Fruit fly (Drosophila melanogaster): Measurements from ENCODE around the gene CG31517.

CG31517 gene

DNA sequence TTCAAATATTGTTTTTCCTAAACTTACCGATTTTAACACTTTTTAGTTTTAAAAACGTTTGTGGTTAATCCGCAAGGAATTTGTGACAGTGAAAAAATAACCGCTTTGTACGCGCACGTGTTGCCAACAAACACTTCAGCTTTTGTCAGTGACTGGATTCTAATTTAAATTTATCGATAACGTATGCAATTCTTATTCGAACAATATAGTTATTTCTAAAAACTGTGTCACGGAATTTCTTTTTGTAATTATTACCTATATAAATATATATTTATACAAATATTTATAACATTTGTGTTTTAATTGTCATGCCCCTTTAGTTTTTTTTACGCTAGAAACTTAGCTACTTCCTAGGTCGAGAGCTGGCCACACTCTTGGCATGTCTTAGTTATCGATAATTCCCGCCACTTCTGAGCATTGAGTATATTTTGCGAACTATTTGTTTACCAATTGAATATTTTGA, 16.3 kb downstream of the CG31517 start, which contains the start of gene Orc2 (continued):
- TF ChIP-seq Ssrp (tag; optimal IDR thresholded peaks at IDR 0.05), result peak; percentile 0
- TF ChIP-seq CG18262 (tag; optimal IDR thresholded peaks at IDR 0.05), result peak; percentile 20
- TF ChIP-seq CG13775 (GFP tag; optimal IDR thresholded peaks at IDR 0.05), result no peak

DNA sequence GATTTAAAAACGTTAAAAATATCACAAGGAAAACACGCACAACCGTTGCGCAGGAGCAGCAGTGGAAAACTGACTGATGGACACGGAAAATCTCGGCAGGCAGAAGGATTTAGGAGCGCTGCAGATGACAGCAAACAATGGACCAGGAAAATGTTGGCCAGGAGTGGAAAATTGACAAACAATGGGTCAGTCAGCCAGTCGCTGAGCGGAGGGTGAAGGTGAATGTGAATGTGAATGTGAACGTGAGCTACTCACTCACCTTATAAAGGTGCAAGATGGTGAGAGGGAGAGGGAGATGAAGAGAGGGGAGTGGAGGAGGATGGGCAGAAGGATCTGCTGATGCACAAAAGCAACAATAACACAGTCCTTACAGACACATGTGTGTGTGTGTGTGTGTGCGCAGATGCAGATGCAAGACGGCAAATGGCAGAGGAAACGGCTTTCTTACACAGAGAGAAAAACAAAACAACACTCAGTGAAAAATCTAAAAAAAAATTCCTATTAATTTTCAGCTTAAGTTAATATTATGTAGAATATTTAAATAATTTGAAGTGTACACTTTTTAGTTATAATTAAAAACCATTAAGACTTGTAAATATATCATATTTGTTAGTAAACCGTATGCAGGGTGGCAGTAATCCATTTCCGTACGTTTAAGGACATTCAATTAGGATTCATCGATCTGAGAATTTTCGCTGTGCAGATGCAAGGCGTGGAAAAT, 23.7 kb downstream of the CG31517 start:
- TF ChIP-seq CG1647 (GFP tag; optimal IDR thresholded peaks at IDR 0.05) (no peak), CG17568 (GFP tag; optimal IDR thresholded peaks at IDR 0.05) (no peak), shn (GFP tag; optimal IDR thresholded peaks at IDR 0.05) (no peak), sna (GFP tag; IDR thresholded peaks at IDR 0.05; ENCODE audit: partially characterized antibody) (no peak), tgo (GFP tag; IDR thresholded peaks at IDR 0.05) (no peak), MTF-1 (GFP tag; optimal IDR thresholded peaks at IDR 0.05; ENCODE audit: borderline replicate concordance) (no peak), sima (GFP tag; optimal IDR thresholded peaks at IDR 0.05) (no peak), zen2 (GFP tag; IDR thresholded peaks at IDR 0.05; ENCODE audit: partially characterized antibody) (no peak), fd102C (GFP tag; optimal IDR thresholded peaks at IDR 0.05) (peak; percentile 14), CG15696 (tag; optimal IDR thresholded peaks at IDR 0.05) (peak; percentile 64), ci (GFP tag; IDR thresholded peaks at IDR 0.05) (no peak), fd96Cb (tag; optimal IDR thresholded peaks at IDR 0.05) (peak; percentile 1), Rx (GFP tag; IDR thresholded peaks at IDR 0.05) (no peak), sim (GFP tag; IDR thresholded peaks at IDR 0.05) (no peak), CHES-1-like (GFP tag; optimal IDR thresholded peaks at IDR 0.05) (no peak), jumu (GFP tag; optimal IDR thresholded peaks at IDR 0.05) (no peak), pita (GFP tag; optimal IDR thresholded peaks at IDR 0.05) (no peak), CG4820 (GFP tag; optimal IDR thresholded peaks at IDR 0.05) (no peak), CG17912 (GFP tag; optimal IDR thresholded peaks at IDR 0.05) (no peak), insv (GFP tag; optimal IDR thresholded peaks at IDR 0.05) (no peak), Hmr (GFP tag; optimal IDR thresholded peaks at IDR 0.05) (no peak), Dfd (GFP tag; optimal IDR thresholded peaks at IDR 0.05) (no peak), Ets65A (GFP tag) (no peak), mam (GFP tag; optimal IDR thresholded peaks at IDR 0.05) (no peak), CG15011 (GFP tag; optimal IDR thresholded peaks at IDR 0.05) (no peak), CG14441 (GFP tag; IDR thresholded peaks at IDR 0.05) (no peak), Max (GFP tag; optimal IDR thresholded peaks at IDR 0.05) (no peak), Hr78 (GFP tag; optimal IDR thresholded peaks at IDR 0.05) (no peak), TFAM (GFP tag; optimal IDR thresholded peaks at IDR 0.05) (no peak), ap (GFP tag; IDR thresholded peaks at IDR 0.05) (no peak), unpg (GFP tag; optimal IDR thresholded peaks at IDR 0.05) (no peak), Usf (GFP tag; optimal IDR thresholded peaks at IDR 0.05) (no peak), ash1 (GFP tag; optimal IDR thresholded peaks at IDR 0.05) (no peak), CG12299 (tag; optimal IDR thresholded peaks at IDR 0.05) (no peak), Chrac-16 (GFP tag; optimal IDR thresholded peaks at IDR 0.05) (no peak), CG18262 (tag; optimal IDR thresholded peaks at IDR 0.05) (peak; percentile 46), Myb (GFP tag; optimal IDR thresholded peaks at IDR 0.05) (no peak), CG33213 (GFP tag; optimal IDR thresholded peaks at IDR 0.05) (no peak), prd (optimal IDR thresholded peaks at IDR 0.05) (no peak), prd (GFP tag; IDR thresholded peaks at IDR 0.05) (peak; percentile 58; the same call in 2 of the 3 replicates), CG14014 (GFP tag; IDR thresholded peaks at IDR 0.05) (no peak), CG4424 (GFP tag; optimal IDR thresholded peaks at IDR 0.05) (no peak), CG2202 (tag; optimal IDR thresholded peaks at IDR 0.05) (no peak), Bdp1 (GFP tag; optimal IDR thresholded peaks at IDR 0.05) (no peak), pnt (GFP tag; optimal IDR thresholded peaks at IDR 0.05) (no peak), CG2712 (tag; optimal IDR thresholded peaks at IDR 0.05) (peak; percentile 52)

All from whole organism, embryonic.